Worm (Caenorhabditis elegans): ENCODE data around the gene F36H9.2.

- no peak for TF ChIP-seq cog-1 (tag; optimal IDR thresholded peaks at IDR 0.05)
- no peak for TF ChIP-seq klf-2 (GFP tag; conservative IDR thresholded peaks at IDR 0.05)
- TF ChIP-seq tab-1 (GFP tag; IDR thresholded peaks at IDR 0.05) = no peak
- no peak for TF ChIP-seq flt-1 (GFP tag; IDR thresholded peaks at IDR 0.05)
- TF ChIP-seq ztf-23 (GFP tag; IDR thresholded peaks at IDR 0.05) = no peak
- no peak for TF ChIP-seq ref-1 (GFP tag; conservative IDR thresholded peaks at IDR 0.05)
- TF ChIP-seq T22C8.4 (GFP tag; IDR thresholded peaks at IDR 0.05) = no peak
- no peak for TF ChIP-seq ztf-29 (GFP tag; IDR thresholded peaks at IDR 0.05)
- no peak for TF ChIP-seq med-1 (GFP tag; optimal IDR thresholded peaks at IDR 0.05; ENCODE audit: insufficient read depth)
Measured at ce11 chrV:1760682-1761081, 27.6 kb upstream of the F36H9.2 start, which contains the start of gene clec-205.
